Worm (Caenorhabditis elegans) whole organism, L2 larva: ENCODE data around the gene K12H6.12.

ENCODE experiments used
- ZK546.5 ChIP-seq: sonication (generic microtip); optimal IDR thresholded peaks from 2 replicates; lab custom pipeline; 2017; ENCODE audit warnings: missing biosample characterization, missing genetic modification characterization
- alr-1 ChIP-seq: fragments of 150-350 bp; optimal IDR thresholded peaks from 2 replicates; lab custom pipeline; 2014; ENCODE audit warnings: missing biosample characterization, missing genetic modification characterization
- aly-2 ChIP-seq: fragments of 150-350 bp; optimal IDR thresholded peaks from 2 replicates; lab custom pipeline; 2014; ENCODE audit warnings: missing biosample characterization, missing genetic modification characterization
- ama-1 ChIP-seq: fragments of 150-350 bp; optimal IDR thresholded peaks from 2 replicates; lab custom pipeline; 2018; ENCODE audit warnings: inconsistent platforms
- snpc-4 ChIP-seq: fragments of 150-350 bp; optimal IDR thresholded peaks from 2 replicates; lab custom pipeline; 2014; ENCODE audit warnings: missing biosample characterization, missing genetic modification characterization
- unc-39 ChIP-seq: fragments of 150-350 bp; optimal IDR thresholded peaks from 2 replicates; lab custom pipeline; 2014; ENCODE audit warnings: missing biosample characterization, missing genetic modification characterization

DNA sequence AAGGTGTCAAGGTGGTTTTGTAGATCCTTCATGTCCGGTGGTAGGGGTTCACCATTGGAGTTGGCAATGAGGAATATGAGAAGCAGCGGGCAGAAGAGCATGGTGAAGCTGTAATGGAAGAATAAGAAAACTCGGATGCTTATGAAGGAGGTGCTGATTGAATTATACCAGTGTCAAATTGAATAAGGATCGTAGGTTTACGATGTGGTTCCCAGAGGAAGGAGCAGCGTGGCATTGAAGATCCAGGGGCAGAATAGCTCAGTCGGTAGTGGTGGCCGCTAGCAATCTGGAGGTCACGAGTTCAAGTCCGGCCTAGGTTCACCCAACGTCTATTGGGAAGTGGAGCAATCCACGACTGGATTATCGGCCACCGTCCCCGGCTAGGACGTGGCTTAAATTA is 33.6 kb downstream of the K12H6.12 start, which contains the start of gene Y110A2AL.6:
- TF ChIP-seq ama-1 (lab: Kevin White, UChicago) (no peak), alr-1 (tag; lab: Kevin White, UChicago) (no peak), aly-2 (tag; lab: Kevin White, UChicago) (no peak), ZK546.5 (tag; lab: Kevin White, UChicago) (no peak), unc-39 (tag; lab: Kevin White, UChicago) (no peak), snpc-4 (tag; lab: Kevin White, UChicago) (no peak)
